Worm (Caenorhabditis elegans): ENCODE results near the gene T14A8.2.

DNA sequence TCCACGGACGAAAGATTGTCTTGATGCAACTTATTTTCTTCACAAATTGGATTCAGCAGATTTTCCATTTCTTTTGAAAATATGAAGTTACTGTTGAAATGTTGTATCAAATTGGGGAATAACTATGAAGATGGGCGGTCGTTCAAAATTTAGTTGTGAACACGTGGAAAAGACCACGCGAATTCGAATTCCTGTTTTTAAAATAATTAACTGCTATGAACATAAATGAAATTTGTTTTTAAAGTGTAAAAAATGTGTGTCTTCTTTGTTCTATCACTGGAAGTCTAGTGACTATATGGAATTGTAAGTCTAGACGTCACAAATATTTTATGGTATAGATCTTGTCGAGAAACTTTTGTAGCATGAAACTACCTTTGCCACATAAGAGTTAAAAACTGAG lies 16.0 kb upstream of the T14A8.2 start, which contains the start of gene C06A6.7:
- TF ChIP-seq unc-62 (GFP tag; optimal IDR thresholded peaks at IDR 0.05) (no peak), snpc-4 (tag; optimal IDR thresholded peaks at IDR 0.05) (no peak), nhr-12 (tag; optimal IDR thresholded peaks at IDR 0.05) (no peak), unc-120 (tag; optimal IDR thresholded peaks at IDR 0.05; ENCODE audit: poor library complexity, severe bottlenecking) (no peak), unc-39 (tag; optimal IDR thresholded peaks at IDR 0.05) (no peak), nhr-237 (tag; optimal IDR thresholded peaks at IDR 0.05) (no peak), nhr-76 (tag; optimal IDR thresholded peaks at IDR 0.05) (no peak), pha-4 (tag; optimal IDR thresholded peaks at IDR 0.05) (no peak), elt-3 (tag; optimal IDR thresholded peaks at IDR 0.05) (no peak)
